Worm (Caenorhabditis elegans) whole organism, young adult: ENCODE data around the gene F49E12.8.

Experiments used
- B0035.1 ChIP-seq: sonication (generic microtip); optimal IDR thresholded peaks from 2 replicates; lab custom pipeline; 2016; ENCODE audit warnings: missing genetic modification characterization, mild to moderate bottlenecking, missing compliant biosample characterization, missing genotype, missing genetic modification reagents
- C17E4.6 ChIP-seq: fragments of 200-800 bp; sonication (Bioruptor generic); IDR thresholded peaks from 2 replicates; pipeline ENCODE4 v1.3.6; 2022; ENCODE audit warnings: missing genetic modification reagents, missing genetic modification characterization, missing compliant biosample characterization
- D2030.7 ChIP-seq: fragments of 200-800 bp; sonication (Bioruptor generic); IDR thresholded peaks from 2 replicates; pipeline ENCODE4 v1.3.6; 2022; ENCODE audit warnings: missing genetic modification reagents, missing genetic modification characterization, missing compliant biosample characterization
- F10E7.11 ChIP-seq: sonication (generic microtip); optimal IDR thresholded peaks from 2 replicates; lab custom pipeline; 2017; ENCODE audit warnings: mild to moderate bottlenecking, missing genetic modification characterization, moderate library complexity, missing compliant biosample characterization
- F37B4.10 ChIP-seq: fragments of 200-800 bp; sonication (Bioruptor generic); IDR thresholded peaks from 2 replicates; pipeline ENCODE4 v1.3.6; 2022; ENCODE audit warnings: missing genetic modification characterization, missing compliant biosample characterization
- F49E8.2 ChIP-seq: sonication (generic microtip); optimal IDR thresholded peaks from 3 replicates; lab custom pipeline; 2017; ENCODE audit warnings: missing genetic modification characterization, mild to moderate bottlenecking, missing compliant biosample characterization, antibody characterized with exemption, moderate library complexity; ENCODE audit not compliant: insufficient read depth
- F52B5.7 ChIP-seq: sonication (generic microtip); optimal IDR thresholded peaks from 2 replicates; lab custom pipeline; 2016; ENCODE audit warnings: mild to moderate bottlenecking, missing genetic modification characterization, missing compliant biosample characterization
- Y53G8AR.9 ChIP-seq: fragments of 200-800 bp; sonication (Bioruptor generic); conservative IDR thresholded peaks from 2 replicates; pipeline ENCODE4 v1.3.6; 2022; ENCODE audit warnings: missing genetic modification reagents, missing genetic modification characterization, missing compliant biosample characterization
- Y79H2A.3 ChIP-seq: fragments of 200-800 bp; sonication (Bioruptor generic); conservative IDR thresholded peaks from 2 replicates; pipeline ENCODE4 v1.3.6; 2022; ENCODE audit warnings: missing genetic modification reagents, missing genetic modification characterization, missing compliant biosample characterization
- ZK185.1 ChIP-seq: sonication (generic microtip); optimal IDR thresholded peaks from 2 replicates; lab custom pipeline; 2016; ENCODE audit warnings: mild to moderate bottlenecking, missing genetic modification characterization, missing compliant biosample characterization; ENCODE audit not compliant: poor library complexity, severe bottlenecking
- aptf-2 ChIP-seq: fragments of 200-800 bp; sonication (Bioruptor generic); conservative IDR thresholded peaks from 2 replicates; pipeline ENCODE4 v1.3.6; 2022; ENCODE audit warnings: missing genetic modification reagents, missing genetic modification characterization, missing compliant biosample characterization
- aptf-3 ChIP-seq: fragments of 200-800 bp; sonication (Bioruptor generic); IDR thresholded peaks from 2 replicates; pipeline ENCODE4 v1.3.6; 2022; ENCODE audit warnings: missing genetic modification characterization, missing compliant biosample characterization
- athp-1 ChIP-seq: sonication (generic microtip); optimal IDR thresholded peaks from 2 replicates; lab custom pipeline; 2017; ENCODE audit warnings: mild to moderate bottlenecking, missing genetic modification characterization, missing compliant biosample characterization
- attf-5 ChIP-seq: fragments of 200-800 bp; sonication (Bioruptor generic); optimal IDR thresholded peaks from 2 replicates; lab custom pipeline; 2018; ENCODE audit warnings: mild to moderate bottlenecking, missing genetic modification characterization, missing compliant biosample characterization
- cebp-1 ChIP-seq, 2 experiments: fragments of 200-800 bp in 1 of 2; sonication (Bioruptor generic) in 1 of 2; sonication (generic microtip) in 1 of 2; IDR thresholded peaks in 1 of 2; optimal IDR thresholded peaks in 1 of 2; 2 replicates each; pipeline versions ENCODE4 v1.3.6 to Lab custom; 2017 to 2022; ENCODE audit warnings: missing compliant biosample characterization in 2 of 2, missing genetic modification characterization in 2 of 2, mild to moderate bottlenecking in 1 of 2, missing genetic modification reagents in 1 of 2, moderate library complexity in 1 of 2
- ceh-91 ChIP-seq: fragments of 200-800 bp; sonication (Bioruptor generic); IDR thresholded peaks from 2 replicates; pipeline ENCODE4 v1.3.6; 2022; ENCODE audit warnings: missing genetic modification reagents, missing genetic modification characterization, missing compliant biosample characterization
- die-1 ChIP-seq: sonication (generic microtip); optimal IDR thresholded peaks from 2 replicates; lab custom pipeline; 2016; ENCODE audit warnings: missing genotype, mild to moderate bottlenecking, missing genetic modification characterization, missing compliant biosample characterization
- dox-1 ChIP-seq: fragments of 200-800 bp; sonication (Bioruptor generic); IDR thresholded peaks from 2 replicates; pipeline ENCODE4 v1.3.6; 2022; ENCODE audit warnings: missing genetic modification reagents, missing genetic modification characterization, missing compliant biosample characterization
- dpff-1 ChIP-seq: sonication (generic microtip); optimal IDR thresholded peaks from 2 replicates; lab custom pipeline; 2017; ENCODE audit warnings: mild to moderate bottlenecking, missing genetic modification characterization, missing compliant biosample characterization
- egl-18 ChIP-seq: fragments of 200-800 bp; sonication (Bioruptor generic); IDR thresholded peaks from 2 replicates; pipeline ENCODE4 v1.3.6; 2022; ENCODE audit warnings: missing genetic modification reagents, missing genetic modification characterization, missing compliant biosample characterization
- fkh-3 ChIP-seq: sonication (generic microtip); optimal IDR thresholded peaks from 2 replicates; lab custom pipeline; 2016; ENCODE audit warnings: mild to moderate bottlenecking, missing genetic modification characterization, missing compliant biosample characterization
- hlh-12 ChIP-seq: sonication (generic microtip); optimal IDR thresholded peaks from 2 replicates; lab custom pipeline; 2016; ENCODE audit warnings: missing genetic modification characterization, missing compliant biosample characterization
- hmg-1.2 ChIP-seq: fragments of 200-800 bp; sonication (Bioruptor generic); IDR thresholded peaks from 2 replicates; pipeline ENCODE4 v1.3.6; 2022; ENCODE audit warnings: missing genetic modification reagents, missing genetic modification characterization, missing compliant biosample characterization
- hrde-1 ChIP-seq: sonication (generic microtip); optimal IDR thresholded peaks from 2 replicates; lab custom pipeline; 2016; ENCODE audit warnings: missing genetic modification characterization, mild to moderate bottlenecking, missing compliant biosample characterization, moderate library complexity, missing genotype, missing genetic modification reagents, borderline replicate concordance
- hsf-1 ChIP-seq: fragments of 200-800 bp; sonication (Bioruptor generic); IDR thresholded peaks from 2 replicates; pipeline ENCODE4 v1.3.6; 2022; ENCODE audit warnings: missing genetic modification reagents, missing genetic modification characterization, missing compliant biosample characterization
- lag-1 ChIP-seq: fragments of 200-800 bp; sonication (Bioruptor generic); IDR thresholded peaks from 2 replicates; pipeline ENCODE4 v1.3.6; 2022; ENCODE audit warnings: missing genetic modification reagents, missing genetic modification characterization, missing compliant biosample characterization
- let-526 ChIP-seq: fragments of 200-800 bp; sonication (Bioruptor generic); IDR thresholded peaks from 2 replicates; pipeline ENCODE4 v1.3.6; 2022; ENCODE audit warnings: missing genetic modification reagents, missing genetic modification characterization, missing compliant biosample characterization
- lin-26 ChIP-seq: fragments of 200-800 bp; sonication (Bioruptor generic); IDR thresholded peaks from 2 replicates; pipeline ENCODE4 v1.3.6; 2022; ENCODE audit warnings: missing genetic modification reagents, missing genetic modification characterization, missing compliant biosample characterization
- lin-40 ChIP-seq: sonication (generic microtip); optimal IDR thresholded peaks from 2 replicates; lab custom pipeline; 2016; ENCODE audit warnings: missing genetic modification characterization, mild to moderate bottlenecking, missing compliant biosample characterization, missing genotype, missing genetic modification reagents
- lin-54 ChIP-seq: fragments of 200-800 bp; sonication (Bioruptor generic); optimal IDR thresholded peaks from 2 replicates; lab custom pipeline; 2018; ENCODE audit warnings: mild to moderate bottlenecking, missing genetic modification characterization, missing compliant biosample characterization
- lsl-1 ChIP-seq: fragments of 200-800 bp; sonication (Bioruptor generic); optimal IDR thresholded peaks from 2 replicates; lab custom pipeline; 2018; ENCODE audit warnings: mild to moderate bottlenecking, missing genetic modification characterization, moderate library complexity, missing compliant biosample characterization
- madf-3 ChIP-seq: fragments of 200-800 bp; sonication (Bioruptor generic); IDR thresholded peaks from 2 replicates; pipeline ENCODE4 v1.3.6; 2022; ENCODE audit warnings: missing genetic modification reagents, missing genetic modification characterization, missing compliant biosample characterization
- madf-6 ChIP-seq: fragments of 200-800 bp; sonication (Bioruptor generic); IDR thresholded peaks from 2 replicates; pipeline ENCODE4 v1.3.6; 2022; ENCODE audit warnings: missing genetic modification reagents, missing genetic modification characterization, missing compliant biosample characterization
- mel-28 ChIP-seq: sonication (generic microtip); optimal IDR thresholded peaks from 2 replicates; lab custom pipeline; 2016; ENCODE audit warnings: borderline replicate concordance, mild to moderate bottlenecking, missing genetic modification characterization, missing compliant biosample characterization
- mxl-1 ChIP-seq: sonication (generic microtip); optimal IDR thresholded peaks from 2 replicates; lab custom pipeline; 2016; ENCODE audit warnings: missing genetic modification characterization, missing compliant biosample characterization
- nhr-27 ChIP-seq: fragments of 200-800 bp; sonication (Bioruptor generic); optimal IDR thresholded peaks from 2 replicates; lab custom pipeline; 2018; ENCODE audit warnings: mild to moderate bottlenecking, missing genetic modification characterization, moderate library complexity, missing compliant biosample characterization
- sea-2 ChIP-seq: fragments of 200-800 bp; sonication (Bioruptor generic); IDR thresholded peaks from 2 replicates; pipeline ENCODE4 v1.3.6; 2022; ENCODE audit warnings: missing genetic modification characterization, missing compliant biosample characterization
- snpc-3.4 ChIP-seq: sonication (generic microtip); optimal IDR thresholded peaks from 2 replicates; lab custom pipeline; 2017; ENCODE audit warnings: missing genetic modification characterization, mild to moderate bottlenecking, missing compliant biosample characterization, antibody characterized with exemption, moderate library complexity, missing genotype, missing genetic modification reagents
- snpc-4 ChIP-seq, 5 experiments: fragments of 150-350 bp in 1 of 5; sonication (generic microtip) in 4 of 5; optimal IDR thresholded peaks; 2 replicates each; lab custom pipeline; 2014 to 2018; ENCODE audit warnings: missing genetic modification characterization in 5 of 5, missing biosample characterization in 3 of 5, antibody characterized with exemption in 2 of 5, mild to moderate bottlenecking in 2 of 5, missing compliant biosample characterization in 2 of 5, missing genotype in 2 of 5, moderate library complexity in 2 of 5, missing genetic modification reagents in 1 of 5
- tbp1 ChIP-seq: fragments of 200-800 bp; sonication (Bioruptor generic); optimal IDR thresholded peaks from 2 replicates; lab custom pipeline; 2018; ENCODE audit warnings: mild to moderate bottlenecking, missing genetic modification characterization, missing compliant biosample characterization
- ztf-18 ChIP-seq: sonication (generic microtip); optimal IDR thresholded peaks from 2 replicates; lab custom pipeline; 2016; ENCODE audit warnings: missing genotype, mild to moderate bottlenecking, missing genetic modification characterization, missing compliant biosample characterization
- ztf-22 ChIP-seq: fragments of 200-800 bp; sonication (Bioruptor generic); optimal IDR thresholded peaks from 2 replicates; lab custom pipeline; 2018; ENCODE audit warnings: mild to moderate bottlenecking, missing genetic modification characterization, moderate library complexity, missing compliant biosample characterization
- ztf-26 ChIP-seq: sonication (generic microtip); optimal IDR thresholded peaks from 2 replicates; lab custom pipeline; 2017; ENCODE audit warnings: missing genetic modification characterization, missing compliant biosample characterization
- ztf-3 ChIP-seq: fragments of 200-800 bp; sonication (Bioruptor generic); optimal IDR thresholded peaks from 2 replicates; lab custom pipeline; 2018; ENCODE audit warnings: mild to moderate bottlenecking, missing genetic modification characterization, missing compliant biosample characterization

Gene F49E12.8

ce11 chrII:8394205-8394604, at the start of gene F49E12.8:
F49E12.8 (minus strand) TSS chrII:8394305.
- TF ChIP-seq ztf-18 (tag; lab: Kevin White, UChicago) (no peak), aptf-3 (no peak), F10E7.11 (no peak), hrde-1 (tag; lab: Kevin White, UChicago) (no peak), ztf-22 (GFP tag; lab: Kevin White, UChicago) (no peak), athp-1 (tag; lab: Kevin White, UChicago) (no peak), sea-2 (GFP tag; lab: Robert Waterston, UW) (no peak), snpc-3.4 (tag; lab: Kevin White, UChicago) (no peak), attf-5 (no peak), let-526 (no peak), mel-28 (no peak), ztf-3 (GFP tag; lab: Kevin White, UChicago) (no peak), cebp-1 (GFP tag; IDR thresholded peaks at IDR 0.05; lab: Robert Waterston, UW) (no peak), cebp-1 (tag; optimal IDR thresholded peaks at IDR 0.05; lab: Kevin White, UChicago) (no peak), lag-1 (GFP tag; lab: Robert Waterston, UW) (no peak), lsl-1 (GFP tag; lab: Kevin White, UChicago) (no peak), hlh-12 (tag; lab: Kevin White, UChicago) (no peak), madf-3 (GFP tag; lab: Robert Waterston, UW) (no peak)

- TF ChIP-seq hmg-1.2: no peak
- TF ChIP-seq die-1: no peak
- TF ChIP-seq lin-26 (GFP tag; lab: Robert Waterston, UW): 0 out of 2 replicates have a peak, but pooled peaks have one; percentile 22
- TF ChIP-seq ceh-91 (GFP tag; lab: Robert Waterston, UW): no peak
- TF ChIP-seq F52B5.7: no peak
- no peak for TF ChIP-seq dpff-1 (tag; lab: Kevin White, UChicago)
- peak; percentile 34; the same call in 1 of the 2 replicates for TF ChIP-seq D2030.7 (GFP tag; lab: Robert Waterston, UW)
- TF ChIP-seq ZK185.1 (tag; lab: Kevin White, UChicago): no peak
- no peak for TF ChIP-seq C17E4.6
- no peak for TF ChIP-seq mxl-1 (tag; lab: Kevin White, UChicago)
- TF ChIP-seq ztf-22 (GFP tag; lab: Kevin White, UChicago): no peak
- peak; percentile 50 for TF ChIP-seq madf-6 (GFP tag; lab: Robert Waterston, UW)
- peak; percentile 17 for TF ChIP-seq lin-54 (GFP tag; lab: Kevin White, UChicago)
- no peak for TF ChIP-seq hrde-1 (tag; lab: Kevin White, UChicago)
- 0 out of 2 replicates have a peak, but pooled peaks have one; percentile 39 for TF ChIP-seq hsf-1 (GFP tag; lab: Robert Waterston, UW)
- TF ChIP-seq F49E8.2 (tag; lab: Kevin White, UChicago): no peak
- peak; percentile 51 for TF ChIP-seq Y53G8AR.9 (GFP tag; lab: Robert Waterston, UW)
- no peak for TF ChIP-seq lin-40 (tag; lab: Kevin White, UChicago)
- TF ChIP-seq F37B4.10 (GFP tag; lab: Robert Waterston, UW): no peak
- no peak for TF ChIP-seq B0035.1 (tag; lab: Kevin White, UChicago)
These were observed 48.7 kb upstream of the F49E12.8 start, which contains the start of gene eif-3.G for ce11 chrII:8442717-8443223. eif-3.G (plus strand) TSS chrII:8442767.

- TF ChIP-seq ztf-26 (tag; lab: Kevin White, UChicago): peak; percentile 2
- no peak for TF ChIP-seq Y79H2A.3 (GFP tag; lab: Robert Waterston, UW)
- TF ChIP-seq lin-40 (tag; lab: Kevin White, UChicago): peak; percentile 27
- no peak for TF ChIP-seq fkh-3 (tag; lab: Kevin White, UChicago)
- TF ChIP-seq lin-54 (GFP tag; lab: Kevin White, UChicago): peak; percentile 41
- TF ChIP-seq C17E4.6: no peak
- peak; percentile 38 for TF ChIP-seq tbp1 (GFP tag; lab: Kevin White, UChicago)
- no peak for TF ChIP-seq nhr-27 (tag; lab: Kevin White, UChicago)
- 0 out of 2 replicates have a peak, but pooled peaks have one; percentile 16 for TF ChIP-seq ceh-91 (GFP tag; lab: Robert Waterston, UW)
- no peak for TF ChIP-seq egl-18 (GFP tag; lab: Robert Waterston, UW)
- TF ChIP-seq aptf-2 (GFP tag; lab: Robert Waterston, UW): 0 out of 2 replicates have a peak, but pooled peaks have one; percentile 47
- TF ChIP-seq dox-1: peak; percentile 57; the same call in 1 of the 2 replicates
- no peak for TF ChIP-seq snpc-4 (GFP tag; optimal IDR thresholded peaks at IDR 0.05; lab: Kevin White, UChicago)
- peak in 1 of 4 experiments; percentile 16 for TF ChIP-seq snpc-4 (tag; optimal IDR thresholded peaks at IDR 0.05; lab: Kevin White, UChicago)
These were observed 48.1 kb upstream of the F49E12.8 start for ce11 chrII:8442176-8442575.
